Worm (Caenorhabditis elegans) whole organism, L4 larva: Measurements from ENCODE around the gene nas-12.

Source experiments
- D1046.2 ChIP-seq: fragments of 200-800 bp; sonication (Bioruptor generic); IDR thresholded peaks from 2 replicates; pipeline ENCODE4 v1.3.6; 2022; ENCODE audit warnings: missing genetic modification characterization, missing compliant biosample characterization
- F26F4.8 ChIP-seq: fragments of 200-800 bp; sonication (Bioruptor generic); conservative IDR thresholded peaks from 2 replicates; pipeline ENCODE4 v1.3.6; 2022; ENCODE audit warnings: missing genetic modification characterization, missing compliant biosample characterization
- Y75B8A.6 ChIP-seq: fragments of 200-800 bp; sonication (Bioruptor generic); IDR thresholded peaks from 2 replicates; pipeline ENCODE4 v1.3.6; 2022; ENCODE audit warnings: missing genetic modification reagents, missing genetic modification characterization, missing compliant biosample characterization
- aha-1 ChIP-seq: fragments of 150-350 bp; peaks from one replicate; lab custom pipeline; 2014; ENCODE audit warnings: missing biosample characterization, missing genetic modification characterization
- ama-1 ChIP-seq: fragments of 150-350 bp; optimal IDR thresholded peaks from 2 replicates; lab custom pipeline; 2014; ENCODE audit warnings: inconsistent platforms, mixed read lengths
- ceh-20 ChIP-seq: fragments of 200-800 bp; sonication (Bioruptor generic); IDR thresholded peaks from 2 replicates; pipeline ENCODE4 v1.3.6; 2022; ENCODE audit warnings: missing genetic modification reagents, missing genetic modification characterization, missing compliant biosample characterization
- ceh-44 ChIP-seq: fragments of 200-800 bp; sonication (Bioruptor generic); IDR thresholded peaks from 2 replicates; pipeline ENCODE4 v1.3.6; 2022; ENCODE audit warnings: missing genetic modification reagents, missing genetic modification characterization, missing compliant biosample characterization
- ceh-82 ChIP-seq: sonication (generic microtip); optimal IDR thresholded peaks from 2 replicates; lab custom pipeline; 2017; ENCODE audit warnings: missing biosample characterization, missing genetic modification characterization
- daf-16 ChIP-seq, 3 experiments: sonication (generic microtip); optimal IDR thresholded peaks; 2 replicates each; lab custom pipeline; 2016 to 2017; ENCODE audit warnings: missing genetic modification characterization in 3 of 3, missing genetic modification reagents in 3 of 3, mild to moderate bottlenecking in 2 of 3, missing compliant biosample characterization in 2 of 3, missing biosample characterization in 1 of 3, moderate library complexity in 1 of 3
- daf-19 ChIP-seq: fragments of 200-800 bp; sonication (Bioruptor generic); conservative IDR thresholded peaks from 2 replicates; pipeline ENCODE4 v1.3.6; 2022; ENCODE audit warnings: missing genetic modification characterization, missing compliant biosample characterization
- dmd-6 ChIP-seq: fragments of 200-800 bp; sonication (Bioruptor generic); IDR thresholded peaks from 2 replicates; pipeline ENCODE4 v1.3.6; 2022; ENCODE audit warnings: missing genetic modification reagents, missing genetic modification characterization, missing compliant biosample characterization
- dmd-8 ChIP-seq: fragments of 200-800 bp; sonication (Bioruptor generic); IDR thresholded peaks from 2 replicates; pipeline ENCODE4 v1.3.6; 2022; ENCODE audit warnings: missing genetic modification characterization, missing compliant biosample characterization
- dmd-9 ChIP-seq: fragments of 200-800 bp; sonication (Bioruptor generic); IDR thresholded peaks from 2 replicates; pipeline ENCODE4 v1.3.6; 2022; ENCODE audit warnings: missing genetic modification reagents, missing genetic modification characterization, missing compliant biosample characterization
- dpl-1 ChIP-seq: fragments of 150-350 bp; optimal IDR thresholded peaks from 2 replicates; lab custom pipeline; 2014; ENCODE audit warnings: missing biosample characterization, missing genetic modification reagents, missing genetic modification characterization
- duxl-1 ChIP-seq: sonication (generic microtip); optimal IDR thresholded peaks from 2 replicates; lab custom pipeline; 2016; ENCODE audit warnings: mild to moderate bottlenecking, missing genetic modification characterization, moderate library complexity, missing compliant biosample characterization; ENCODE audit not compliant: poor library complexity
- dve-1 ChIP-seq: sonication (generic microtip); optimal IDR thresholded peaks from 2 replicates; lab custom pipeline; 2017; ENCODE audit warnings: antibody characterized with exemption, mild to moderate bottlenecking, missing genetic modification characterization, missing compliant biosample characterization; ENCODE audit not compliant: insufficient read depth
- egl-43 ChIP-seq: fragments of 200-800 bp; sonication (Bioruptor generic); IDR thresholded peaks from 2 replicates; pipeline ENCODE4 v1.3.6; 2022; ENCODE audit warnings: missing genetic modification reagents, missing genetic modification characterization, missing compliant biosample characterization
- hlh-11 ChIP-seq: fragments of 200-800 bp; sonication (Bioruptor generic); optimal IDR thresholded peaks from 2 replicates; lab custom pipeline; 2018; ENCODE audit warnings: mild to moderate bottlenecking, missing genetic modification characterization, missing compliant biosample characterization
- hlh-30 ChIP-seq: sonication (generic microtip); optimal IDR thresholded peaks from 2 replicates; lab custom pipeline; 2017; ENCODE audit warnings: antibody characterized with exemption, mild to moderate bottlenecking, missing genetic modification characterization, missing compliant biosample characterization; ENCODE audit not compliant: insufficient read depth
- lim-7 ChIP-seq: fragments of 200-800 bp; sonication (Bioruptor generic); IDR thresholded peaks from 2 replicates; pipeline ENCODE4 v1.3.6; 2022; ENCODE audit warnings: missing genetic modification characterization, missing compliant biosample characterization
- lin-15B ChIP-seq: fragments of 150-350 bp; sonication (generic microtip); optimal IDR thresholded peaks from 3 replicates; lab custom pipeline; 2014; ENCODE audit warnings: missing biosample characterization, missing genetic modification characterization
- lsy-2 ChIP-seq, 2 experiments: fragments of 150-350 bp in 1 of 2; sonication (generic microtip) in 1 of 2; optimal IDR thresholded peaks; 2 replicates each; lab custom pipeline; 2014 to 2017; ENCODE audit warnings: missing biosample characterization in 2 of 2, missing genetic modification characterization in 2 of 2
- mep-1 ChIP-seq: fragments of 150-350 bp; sonication (generic microtip); optimal IDR thresholded peaks from 3 replicates; lab custom pipeline; 2014; ENCODE audit warnings: missing biosample characterization, missing genetic modification characterization
- mes-2 ChIP-seq: sonication (generic microtip); optimal IDR thresholded peaks from 2 replicates; lab custom pipeline; 2016; ENCODE audit warnings: missing genotype, mild to moderate bottlenecking, missing genetic modification characterization, missing compliant biosample characterization; ENCODE audit not compliant: poor library complexity, severe bottlenecking
- mxl-3 ChIP-seq: fragments of 200-800 bp; sonication (Bioruptor generic); optimal IDR thresholded peaks from 2 replicates; lab custom pipeline; 2018; ENCODE audit warnings: mild to moderate bottlenecking, missing genetic modification characterization, missing compliant biosample characterization
- nhr-111 ChIP-seq: fragments of 200-800 bp; sonication (Bioruptor generic); optimal IDR thresholded peaks from 2 replicates; lab custom pipeline; 2018; ENCODE audit warnings: mild to moderate bottlenecking, missing genetic modification characterization, missing compliant biosample characterization
- nhr-25 ChIP-seq: sonication (generic microtip); optimal IDR thresholded peaks from 2 replicates; lab custom pipeline; 2017; ENCODE audit warnings: missing genetic modification characterization, mild to moderate bottlenecking, missing compliant biosample characterization, antibody characterized with exemption, moderate library complexity, borderline replicate concordance; ENCODE audit not compliant: insufficient read depth
- nhr-28 ChIP-seq: fragments of 150-350 bp; optimal IDR thresholded peaks from 2 replicates; lab custom pipeline; 2014; ENCODE audit warnings: missing biosample characterization, missing genetic modification characterization
- nhr-48 ChIP-seq: sonication (generic microtip); optimal IDR thresholded peaks from 2 replicates; lab custom pipeline; 2016; ENCODE audit warnings: mild to moderate bottlenecking, missing genetic modification characterization, missing compliant biosample characterization
- nhr-76 ChIP-seq: fragments of 150-350 bp; optimal IDR thresholded peaks from 2 replicates; lab custom pipeline; 2014; ENCODE audit warnings: missing biosample characterization, missing genetic modification characterization
- nhr-77 ChIP-seq: fragments of 150-350 bp; optimal IDR thresholded peaks from 2 replicates; lab custom pipeline; 2014; ENCODE audit warnings: missing biosample characterization, missing genetic modification characterization
- php-3 ChIP-seq: fragments of 200-800 bp; sonication (Bioruptor generic); IDR thresholded peaks from 2 replicates; pipeline ENCODE4 v1.3.6; 2022; ENCODE audit warnings: missing genetic modification reagents, missing genetic modification characterization, missing compliant biosample characterization
- saeg-2 ChIP-seq: fragments of 200-800 bp; sonication (Bioruptor generic); IDR thresholded peaks from 2 replicates; pipeline ENCODE4 v1.3.6; 2022; ENCODE audit warnings: missing genetic modification reagents, missing genetic modification characterization, missing compliant biosample characterization
- snpc-4 ChIP-seq: fragments of 150-350 bp; optimal IDR thresholded peaks from 2 replicates; lab custom pipeline; 2014; ENCODE audit warnings: missing biosample characterization, missing genetic modification characterization
- spr-1 ChIP-seq: sonication (generic microtip); optimal IDR thresholded peaks from 2 replicates; lab custom pipeline; 2016; ENCODE audit warnings: mild to moderate bottlenecking, missing genetic modification characterization, missing compliant biosample characterization
- spr-3 ChIP-seq: fragments of 200-800 bp; sonication (Bioruptor generic); optimal IDR thresholded peaks from 2 replicates; lab custom pipeline; 2018; ENCODE audit warnings: mild to moderate bottlenecking, missing genetic modification characterization, missing compliant biosample characterization
- tra-1 ChIP-seq: fragments of 200-800 bp; sonication (Bioruptor generic); IDR thresholded peaks from 2 replicates; pipeline ENCODE4 v1.3.6; 2022; ENCODE audit warnings: missing genetic modification reagents, missing genetic modification characterization, missing compliant biosample characterization
- unc-39 ChIP-seq: sonication (generic microtip); optimal IDR thresholded peaks from 2 replicates; lab custom pipeline; 2017; ENCODE audit warnings: missing biosample characterization, missing genetic modification characterization
- unc-62 ChIP-seq, 3 experiments: fragments of 150-350 bp in 1 of 3; sonication (generic microtip); optimal IDR thresholded peaks in 2 of 3; peaks in 1 of 3; 1 replicate in 1 of 3; 2 replicates in 2 of 3; lab custom pipeline; 2014 to 2017; ENCODE audit warnings: missing biosample characterization in 3 of 3, missing genetic modification characterization in 3 of 3, missing genetic modification reagents in 3 of 3, missing genotype in 1 of 3
- zfp-3 ChIP-seq: fragments of 200-800 bp; sonication (Bioruptor generic); conservative IDR thresholded peaks from 2 replicates; pipeline ENCODE4 v1.3.6; 2022; ENCODE audit warnings: missing genetic modification reagents, missing genetic modification characterization, missing compliant biosample characterization
- ztf-11 ChIP-seq: fragments of 150-350 bp; optimal IDR thresholded peaks from 2 replicates; lab custom pipeline; 2014; ENCODE audit warnings: missing biosample characterization, missing genetic modification characterization

nas-12 gene

DNA sequence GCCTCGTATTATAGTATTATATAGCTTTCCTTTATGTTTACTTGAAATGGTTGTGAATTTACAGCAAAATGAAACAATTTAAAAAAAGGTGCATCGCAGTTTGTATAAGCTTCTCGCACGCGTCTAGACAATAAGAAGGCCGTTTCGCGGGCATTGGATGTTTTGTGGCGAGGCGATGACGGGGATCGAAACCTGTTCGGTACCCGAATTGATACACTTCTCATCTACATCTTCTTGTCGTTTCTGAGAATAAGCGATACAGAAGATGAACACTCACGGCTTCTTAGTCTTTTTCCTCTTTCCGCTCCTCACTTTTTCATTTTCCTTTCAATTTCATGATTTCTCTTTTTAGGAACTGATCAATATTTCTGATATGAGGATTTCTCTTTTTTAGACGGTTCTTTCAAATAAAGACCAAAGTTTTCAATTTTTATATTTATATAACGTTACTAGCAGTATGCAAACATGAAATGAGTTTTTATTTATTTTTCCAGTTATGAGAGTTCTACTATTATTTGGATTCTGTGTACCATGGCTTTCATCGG lies 21.9 kb downstream of the nas-12 start, which contains the start of gene F01G10.10 (continued):
- peak; percentile 41; the same call in 1 of the 2 replicates for TF ChIP-seq tra-1 (GFP tag; lab: Robert Waterston, UW)
- TF ChIP-seq lim-7 (GFP tag; lab: Robert Waterston, UW) = peak; percentile 57; the same call in 1 of the 2 replicates
- TF ChIP-seq mxl-3 (GFP tag; lab: Kevin White, UChicago) = peak; percentile 2
- no peak for TF ChIP-seq unc-39
- TF ChIP-seq spr-1 (tag; lab: Kevin White, UChicago) = peak; percentile 5
- peak; percentile 40 for TF ChIP-seq mep-1 (tag; lab: Kevin White, UChicago)
- TF ChIP-seq dmd-8 = 0 out of 2 replicates have a peak, but pooled peaks have one; percentile 4
- TF ChIP-seq, all 104 proteins: peak for 25

- TF ChIP-seq nhr-76 (tag; lab: Kevin White, UChicago) = no peak
- no peak for TF ChIP-seq daf-16 (GFP tag; optimal IDR thresholded peaks at IDR 0.05; lab: Kevin White, UChicago)
- peak; percentile 82 for TF ChIP-seq daf-16 (tag; optimal IDR thresholded peaks at IDR 0.05; lab: Kevin White, UChicago)
- no peak for TF ChIP-seq nhr-111
- no peak for TF ChIP-seq zfp-3 (GFP tag; lab: Robert Waterston, UW)
- TF ChIP-seq dmd-6 = peak; percentile 52
- peak; percentile 81 for TF ChIP-seq hlh-30 (tag; lab: Kevin White, UChicago)
- TF ChIP-seq php-3 (GFP tag; lab: Robert Waterston, UW) = peak; percentile 49; the same call in 1 of the 2 replicates
- TF ChIP-seq nhr-77 (tag; lab: Kevin White, UChicago) = peak; percentile 30
- no peak for TF ChIP-seq mxl-3 (GFP tag; lab: Kevin White, UChicago)
- TF ChIP-seq unc-62 (GFP tag; optimal IDR thresholded peaks at IDR 0.05 in 1 of 2; lab: Kevin White, UChicago) = peak in 1 of 2 experiments; percentile 12
- TF ChIP-seq unc-62 (tag; optimal IDR thresholded peaks at IDR 0.05; lab: Kevin White, UChicago) = no peak
- no peak for TF ChIP-seq dmd-9 (GFP tag; lab: Robert Waterston, UW)
- no peak for TF ChIP-seq ztf-11
- no peak for TF ChIP-seq mes-2 (tag; lab: Kevin White, UChicago)
- no peak for TF ChIP-seq snpc-4 (tag; lab: Kevin White, UChicago)
- TF ChIP-seq nhr-28 = peak; percentile 50
- TF ChIP-seq D1046.2 = no peak
- no peak for TF ChIP-seq saeg-2 (GFP tag; lab: Robert Waterston, UW)
- TF ChIP-seq ceh-44 = no peak
- peak; percentile 65 for TF ChIP-seq hlh-11 (tag; lab: Kevin White, UChicago)
- no peak for TF ChIP-seq tra-1 (GFP tag; lab: Robert Waterston, UW)
- no peak for TF ChIP-seq daf-19 (GFP tag; lab: Robert Waterston, UW)
- no peak for TF ChIP-seq nhr-25 (tag; lab: Kevin White, UChicago)
- TF ChIP-seq lin-15B (tag; lab: Kevin White, UChicago) = no peak
- TF ChIP-seq F26F4.8 (GFP tag; lab: Robert Waterston, UW) = no peak
- peak in 1 of 2 experiments; percentile 33 for TF ChIP-seq lsy-2 (tag; optimal IDR thresholded peaks at IDR 0.05; lab: Kevin White, UChicago)
- TF ChIP-seq nhr-48 = peak; percentile 20
- no peak for TF ChIP-seq ceh-82 (tag; lab: Kevin White, UChicago)
- TF ChIP-seq egl-43 (GFP tag; lab: Robert Waterston, UW) = no peak
- TF ChIP-seq ceh-20 (GFP tag; lab: Robert Waterston, UW) = no peak
- TF ChIP-seq aha-1 (tag; lab: Kevin White, UChicago) = peak; percentile 74
- peak; percentile 77 for TF ChIP-seq dve-1 (tag; lab: Kevin White, UChicago)
- no peak for TF ChIP-seq Y75B8A.6 (GFP tag; lab: Robert Waterston, UW)
- TF ChIP-seq ama-1 (lab: Kevin White, UChicago) = no peak
- TF ChIP-seq duxl-1 (tag; lab: Kevin White, UChicago) = peak; percentile 25
- TF ChIP-seq spr-3 (GFP tag; lab: Kevin White, UChicago) = no peak
- peak; percentile 15 for TF ChIP-seq dpl-1 (GFP tag; lab: Kevin White, UChicago)
- TF ChIP-seq, all 104 proteins: peak for 14
Observed at ce11 chrIV:10250577-10251075, 26.8 kb downstream of the nas-12 start, which contains the start of gene daf-14. Gene daf-14 (plus strand): TSS chrIV:10250627.
